Worm (Caenorhabditis elegans) whole organism, L4 larva: Measurements from ENCODE around the gene nspb-4.

Experiments
- ZK546.5 ChIP-seq, 2 experiments: sonication (generic microtip); optimal IDR thresholded peaks; 2 replicates each; lab custom pipeline; 2017; ENCODE audit warnings: missing biosample characterization in 2 of 2, missing genetic modification characterization in 2 of 2
- aly-2 ChIP-seq: sonication (generic microtip); optimal IDR thresholded peaks from 2 replicates; lab custom pipeline; 2018; ENCODE audit warnings: missing biosample characterization, missing genetic modification characterization
- ama-1 ChIP-seq: fragments of 150-350 bp; optimal IDR thresholded peaks from 2 replicates; lab custom pipeline; 2014; ENCODE audit warnings: inconsistent platforms, mixed read lengths
- ceh-44 ChIP-seq: fragments of 200-800 bp; sonication (Bioruptor generic); IDR thresholded peaks from 2 replicates; pipeline ENCODE4 v1.3.6; 2022; ENCODE audit warnings: missing genetic modification reagents, missing genetic modification characterization, missing compliant biosample characterization
- lin-15B ChIP-seq: fragments of 150-350 bp; sonication (generic microtip); optimal IDR thresholded peaks from 3 replicates; lab custom pipeline; 2014; ENCODE audit warnings: missing biosample characterization, missing genetic modification characterization
- mep-1 ChIP-seq: fragments of 150-350 bp; sonication (generic microtip); optimal IDR thresholded peaks from 3 replicates; lab custom pipeline; 2014; ENCODE audit warnings: missing biosample characterization, missing genetic modification characterization

DNA sequence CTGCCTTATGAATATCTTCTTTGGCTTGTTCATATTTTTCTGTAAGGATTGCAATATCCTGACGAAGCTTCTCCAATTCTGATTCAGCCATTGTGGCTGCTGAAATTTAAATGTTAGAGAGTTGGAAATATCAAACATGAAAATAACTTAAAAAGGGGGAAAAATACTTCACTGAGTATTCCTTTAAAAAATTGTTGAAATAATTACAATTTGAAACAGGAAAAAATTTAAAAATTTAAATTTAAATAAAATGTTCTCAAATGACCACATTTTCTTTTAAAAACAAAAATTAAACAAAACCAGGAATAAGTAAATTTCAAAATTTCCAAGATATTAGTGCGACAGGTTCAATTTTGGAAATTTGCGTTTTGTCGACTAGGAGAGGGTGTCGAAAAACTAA lies 25.8 kb upstream of the nspb-4 start, which contains the start of gene bicd-1:
- no peak for TF ChIP-seq ZK546.5 (tag; optimal IDR thresholded peaks at IDR 0.05; lab: Kevin White, UChicago)
- no peak for TF ChIP-seq ceh-44 (GFP tag; lab: Robert Waterston, UW)
- no peak for TF ChIP-seq mep-1 (tag; lab: Kevin White, UChicago)
- TF ChIP-seq ama-1 (lab: Kevin White, UChicago), result no peak
- no peak for TF ChIP-seq aly-2 (tag; lab: Kevin White, UChicago)
- no peak for TF ChIP-seq lin-15B (tag; lab: Kevin White, UChicago)
